Fruit fly (Drosophila melanogaster) whole organism, wandering third instar larva: ENCODE results near the gene CG44290.

ENCODE experiments used
- br ChIP-seq: fragments of 200-800 bp; sonication (Bioruptor generic); optimal IDR thresholded peaks from 2 replicates; lab custom pipeline; 2016; ENCODE audit warnings: missing biosample characterization, missing genetic modification characterization
- sv ChIP-seq: fragments of 200-800 bp; sonication (Bioruptor generic); optimal IDR thresholded peaks from 3 replicates; lab custom pipeline; 2016; ENCODE audit warnings: missing biosample characterization, missing genetic modification characterization

Gene CG44290

DNA sequence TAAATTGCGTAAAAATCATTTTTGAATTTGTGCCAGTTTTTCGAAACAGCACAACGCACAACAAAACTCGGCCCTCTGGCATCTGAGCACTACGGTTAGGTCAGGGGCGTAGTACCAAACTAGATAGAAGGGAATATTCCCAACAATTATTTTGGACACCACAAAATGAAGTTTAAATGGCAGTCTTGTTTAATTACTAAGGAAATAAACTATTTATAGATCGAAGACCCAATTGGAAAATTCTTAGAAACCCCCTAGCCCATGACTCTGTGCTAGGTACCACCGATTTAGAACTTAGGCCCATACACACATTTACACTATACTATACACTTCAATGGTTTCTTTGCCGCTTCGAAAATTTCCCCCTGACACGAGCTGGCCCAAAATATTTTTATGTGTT is 33.7 kb downstream of the CG44290 start:
- TF ChIP-seq sv (GFP tag; lab: Kevin White, UChicago) (peak; percentile 44), br (GFP tag; lab: Kevin White, UChicago) (no peak)
- TF ChIP-seq, all 38 proteins: peak for 1
